Fruit fly (Drosophila melanogaster) whole organism, embryonic: ENCODE results near the gene Nse1.

Experiments used
- Adf1 ChIP-seq: fragments of 200-800 bp; sonication (Bioruptor generic); IDR thresholded peaks from 2 replicates; pipeline ENCODE4 v1.3.6; 2022; ENCODE audit warnings: missing biosample characterization, missing genetic modification characterization
- Bgb ChIP-seq: fragments of 200-800 bp; sonication (Bioruptor generic); IDR thresholded peaks from 2 replicates; pipeline ENCODE4 v1.3.6; 2022; ENCODE audit warnings: missing biosample characterization, missing genetic modification characterization; ENCODE audit not compliant: partially characterized antibody
- CG11456 ChIP-seq: fragments of 200-800 bp; sonication (Bioruptor generic); IDR thresholded peaks from 3 replicates; pipeline ENCODE4 v1.3.6; 2022; ENCODE audit warnings: missing biosample characterization, missing genetic modification characterization
- CG13287 ChIP-seq: fragments of 200-800 bp; sonication (Bioruptor generic); IDR thresholded peaks from 2 replicates; pipeline ENCODE4 v1.3.6; 2022; ENCODE audit warnings: missing biosample characterization, missing genetic modification characterization; ENCODE audit not compliant: partially characterized antibody
- CG13624 ChIP-seq: fragments of 200-800 bp; sonication (Bioruptor generic); optimal IDR thresholded peaks from 2 replicates; lab custom pipeline; 2016; ENCODE audit warnings: missing biosample characterization, missing genetic modification characterization
- CG14441 ChIP-seq: fragments of 200-800 bp; sonication (Bioruptor generic); IDR thresholded peaks from 2 replicates; pipeline ENCODE4 v1.3.6; 2022; ENCODE audit warnings: missing biosample characterization, missing genetic modification characterization
- CG1647 ChIP-seq: fragments of 200-800 bp; sonication (Bioruptor generic); optimal IDR thresholded peaks from 3 replicates; lab custom pipeline; 2016; ENCODE audit warnings: missing biosample characterization, missing genetic modification characterization
- CG16813 ChIP-seq: fragments of 200-800 bp; sonication (Bioruptor generic); IDR thresholded peaks from 3 replicates; pipeline ENCODE4 v1.3.6; 2022; ENCODE audit warnings: missing biosample characterization, missing genetic modification characterization; ENCODE audit not compliant: partially characterized antibody
- CG17361 ChIP-seq: fragments of 200-800 bp; sonication (Bioruptor generic); IDR thresholded peaks from 3 replicates; pipeline ENCODE4 v1.3.6; 2022; ENCODE audit warnings: missing biosample characterization, missing genetic modification characterization
- CG17912 ChIP-seq: fragments of 200-800 bp; sonication (Bioruptor generic); optimal IDR thresholded peaks from 2 replicates; lab custom pipeline; 2018; ENCODE audit warnings: missing biosample characterization, mild to moderate bottlenecking, missing genetic modification characterization
- CG18262 ChIP-seq: fragments of 200-800 bp; optimal IDR thresholded peaks from 3 replicates; lab custom pipeline; 2019; ENCODE audit warnings: missing biosample characterization, mild to moderate bottlenecking, missing genetic modification characterization, moderate library complexity
- CG18476 ChIP-seq: fragments of 200-800 bp; sonication (Bioruptor generic); optimal IDR thresholded peaks from 2 replicates; lab custom pipeline; 2016; ENCODE audit warnings: missing biosample characterization, mild to moderate bottlenecking, missing genetic modification characterization
- CG18619 ChIP-seq: fragments of 200-800 bp; sonication (Bioruptor generic); optimal IDR thresholded peaks from 3 replicates; lab custom pipeline; 2017; ENCODE audit warnings: missing biosample characterization, mild to moderate bottlenecking, missing genetic modification characterization
- CG3163 ChIP-seq: fragments of 200-800 bp; sonication (Bioruptor generic); optimal IDR thresholded peaks from 3 replicates; lab custom pipeline; 2016; ENCODE audit warnings: missing biosample characterization, missing genetic modification characterization
- CG34224 ChIP-seq: fragments of 200-800 bp; sonication (Bioruptor generic); IDR thresholded peaks from 3 replicates; pipeline ENCODE4 v1.3.6; 2022; ENCODE audit warnings: missing biosample characterization, missing genetic modification characterization; ENCODE audit not compliant: partially characterized antibody
- CG43689 ChIP-seq: fragments of 200-800 bp; sonication (Bioruptor generic); IDR thresholded peaks from 2 replicates; pipeline ENCODE4 v1.3.6; 2022; ENCODE audit warnings: missing biosample characterization, missing genetic modification characterization
- CG6791 ChIP-seq: fragments of 200-800 bp; sonication (Bioruptor generic); IDR thresholded peaks from 3 replicates; pipeline ENCODE4 v1.3.6; 2022; ENCODE audit warnings: missing biosample characterization, missing genetic modification characterization; ENCODE audit not compliant: partially characterized antibody
- CG7963 ChIP-seq: fragments of 200-800 bp; sonication (Bioruptor generic); IDR thresholded peaks from 3 replicates; pipeline ENCODE4 v1.3.6; 2022; ENCODE audit warnings: missing biosample characterization, missing genetic modification characterization; ENCODE audit not compliant: partially characterized antibody
- CG8290 ChIP-seq, 3 experiments: fragments of 200-800 bp; sonication (Bioruptor generic); optimal IDR thresholded peaks; 2 replicates each; lab custom pipeline; 2016 to 2019; ENCODE audit warnings: missing biosample characterization in 3 of 3, missing genetic modification characterization in 3 of 3, mild to moderate bottlenecking in 2 of 3, moderate library complexity in 1 of 3
- D19B ChIP-seq: fragments of 200-800 bp; sonication (Bioruptor generic); optimal IDR thresholded peaks from 2 replicates; lab custom pipeline; 2017; ENCODE audit warnings: missing biosample characterization, mild to moderate bottlenecking, missing genetic modification characterization
- Dek ChIP-seq: fragments of 200-800 bp; sonication (Bioruptor generic); optimal IDR thresholded peaks from 3 replicates; lab custom pipeline; 2019; ENCODE audit warnings: missing biosample characterization, mild to moderate bottlenecking, missing genetic modification characterization, moderate library complexity
- HLH4C ChIP-seq: fragments of 200-800 bp; sonication (Bioruptor generic); IDR thresholded peaks from 3 replicates; pipeline ENCODE4 v1.3.6; 2022; ENCODE audit warnings: missing biosample characterization, missing genetic modification characterization; ENCODE audit not compliant: partially characterized antibody
- MBD-R2 ChIP-seq: fragments of 200-800 bp; sonication (Bioruptor generic); IDR thresholded peaks from 2 replicates; pipeline ENCODE4 v1.3.6; 2022; ENCODE audit warnings: missing biosample characterization, missing genetic modification characterization
- Pdp1 ChIP-seq, 2 experiments: fragments of 200-800 bp; sonication (Bioruptor generic); optimal IDR thresholded peaks; 3 replicates each; lab custom pipeline; 2016; ENCODE audit warnings: missing biosample characterization in 2 of 2, missing genetic modification characterization in 2 of 2, mild to moderate bottlenecking in 1 of 2, moderate library complexity in 1 of 2
- Scr ChIP-seq: fragments of 200-800 bp; sonication (Bioruptor generic); IDR thresholded peaks from 2 replicates; pipeline ENCODE4 v1.3.6; 2022; ENCODE audit warnings: missing biosample characterization, missing genetic modification characterization; ENCODE audit not compliant: partially characterized antibody
- Spps ChIP-seq: fragments of 200-800 bp; sonication (Bioruptor generic); optimal IDR thresholded peaks from 2 replicates; lab custom pipeline; 2018; ENCODE audit warnings: missing biosample characterization, mild to moderate bottlenecking, missing genetic modification characterization
- bbx ChIP-seq: fragments of 200-800 bp; sonication (Bioruptor generic); IDR thresholded peaks from 2 replicates; pipeline ENCODE4 v1.3.6; 2022; ENCODE audit warnings: missing biosample characterization, missing genetic modification characterization; ENCODE audit not compliant: partially characterized antibody
- cad ChIP-seq: fragments of >200 bp; optimal IDR thresholded peaks from 2 replicates; lab custom pipeline; 2017; ENCODE audit warnings: missing biosample characterization, missing genetic modification characterization
- chinmo ChIP-seq: fragments of 200-800 bp; sonication (Bioruptor generic); IDR thresholded peaks from 4 replicates; pipeline ENCODE4 v1.3.6; 2022; ENCODE audit warnings: missing biosample characterization, missing genetic modification characterization; ENCODE audit not compliant: partially characterized antibody
- danr ChIP-seq: fragments of 200-800 bp; sonication (Bioruptor generic); IDR thresholded peaks from 2 replicates; pipeline ENCODE4 v1.3.6; 2022; ENCODE audit warnings: missing biosample characterization, missing genetic modification characterization
- emc ChIP-seq: fragments of 200-800 bp; sonication (Bioruptor generic); optimal IDR thresholded peaks from 2 replicates; lab custom pipeline; 2016; ENCODE audit warnings: missing biosample characterization, missing genetic modification characterization
- esg ChIP-seq: fragments of 200-800 bp; sonication (Bioruptor generic); conservative IDR thresholded peaks from 2 replicates; pipeline ENCODE4 v1.3.6; 2022; ENCODE audit warnings: missing biosample characterization, missing genetic modification characterization
- exex ChIP-seq: fragments of 200-800 bp; sonication (Bioruptor generic); optimal IDR thresholded peaks from 4 replicates; lab custom pipeline; 2018; ENCODE audit warnings: missing biosample characterization, mild to moderate bottlenecking, missing genetic modification characterization, moderate library complexity
- fru ChIP-seq: fragments of >200 bp; optimal IDR thresholded peaks from 2 replicates; lab custom pipeline; 2017
- hb ChIP-seq: fragments of 200-800 bp; sonication (Bioruptor generic); IDR thresholded peaks from 3 replicates; pipeline ENCODE4 v1.3.6; 2022; ENCODE audit warnings: missing biosample characterization, missing genetic modification characterization; ENCODE audit not compliant: partially characterized antibody
- hbn ChIP-seq: fragments of 200-800 bp; sonication (Bioruptor generic); IDR thresholded peaks from 2 replicates; pipeline ENCODE4 v1.3.6; 2022; ENCODE audit warnings: missing biosample characterization, missing genetic modification characterization; ENCODE audit not compliant: partially characterized antibody
- kni ChIP-seq: fragments of 200-800 bp; sonication (Bioruptor generic); optimal IDR thresholded peaks from 3 replicates; lab custom pipeline; 2017; ENCODE audit warnings: mild to moderate bottlenecking, missing biosample characterization, missing genetic modification reagents, missing genetic modification characterization
- mld ChIP-seq: fragments of 200-800 bp; sonication (Bioruptor generic); IDR thresholded peaks from 3 replicates; pipeline ENCODE4 v1.3.6; 2022; ENCODE audit warnings: missing biosample characterization, missing genetic modification characterization; ENCODE audit not compliant: partially characterized antibody
- pan ChIP-seq, 4 experiments: fragments of >200 bp in 3 of 4; fragments of 200-800 bp in 1 of 4; sonication (Bioruptor generic) in 1 of 4; optimal IDR thresholded peaks in 3 of 4; IDR thresholded peaks in 1 of 4; 2 replicates each; pipeline versions ENCODE4 v1.3.6 to Lab custom; 2017 to 2022; ENCODE audit warnings: missing biosample characterization in 2 of 4, missing genetic modification characterization in 2 of 4, mixed read lengths in 1 of 4
- psq ChIP-seq: fragments of 200-800 bp; sonication (Bioruptor generic); optimal IDR thresholded peaks from 2 replicates; lab custom pipeline; 2017; ENCODE audit warnings: missing biosample characterization, missing genetic modification characterization
- repo ChIP-seq: fragments of 200-800 bp; sonication (Bioruptor generic); optimal IDR thresholded peaks from 2 replicates; lab custom pipeline; 2016; ENCODE audit warnings: missing biosample characterization, missing genetic modification characterization
- sd ChIP-seq: fragments of 200-800 bp; sonication (Bioruptor generic); optimal IDR thresholded peaks from 3 replicates; lab custom pipeline; 2018; ENCODE audit warnings: missing biosample characterization, mild to moderate bottlenecking, missing genetic modification characterization, moderate library complexity
- sna ChIP-seq: fragments of 200-800 bp; sonication (Bioruptor generic); IDR thresholded peaks from 2 replicates; pipeline ENCODE4 v1.3.6; 2022; ENCODE audit warnings: missing biosample characterization, missing genetic modification characterization; ENCODE audit not compliant: partially characterized antibody
- tna ChIP-seq: fragments of 200-800 bp; sonication (Bioruptor generic); IDR thresholded peaks from 2 replicates; pipeline ENCODE4 v1.3.6; 2022; ENCODE audit warnings: missing biosample characterization, missing genetic modification characterization; ENCODE audit not compliant: partially characterized antibody
- zen2 ChIP-seq: fragments of 200-800 bp; sonication (Bioruptor generic); IDR thresholded peaks from 3 replicates; pipeline ENCODE4 v1.3.6; 2022; ENCODE audit warnings: missing biosample characterization, missing genetic modification characterization; ENCODE audit not compliant: partially characterized antibody

Gene Nse1

DNA sequence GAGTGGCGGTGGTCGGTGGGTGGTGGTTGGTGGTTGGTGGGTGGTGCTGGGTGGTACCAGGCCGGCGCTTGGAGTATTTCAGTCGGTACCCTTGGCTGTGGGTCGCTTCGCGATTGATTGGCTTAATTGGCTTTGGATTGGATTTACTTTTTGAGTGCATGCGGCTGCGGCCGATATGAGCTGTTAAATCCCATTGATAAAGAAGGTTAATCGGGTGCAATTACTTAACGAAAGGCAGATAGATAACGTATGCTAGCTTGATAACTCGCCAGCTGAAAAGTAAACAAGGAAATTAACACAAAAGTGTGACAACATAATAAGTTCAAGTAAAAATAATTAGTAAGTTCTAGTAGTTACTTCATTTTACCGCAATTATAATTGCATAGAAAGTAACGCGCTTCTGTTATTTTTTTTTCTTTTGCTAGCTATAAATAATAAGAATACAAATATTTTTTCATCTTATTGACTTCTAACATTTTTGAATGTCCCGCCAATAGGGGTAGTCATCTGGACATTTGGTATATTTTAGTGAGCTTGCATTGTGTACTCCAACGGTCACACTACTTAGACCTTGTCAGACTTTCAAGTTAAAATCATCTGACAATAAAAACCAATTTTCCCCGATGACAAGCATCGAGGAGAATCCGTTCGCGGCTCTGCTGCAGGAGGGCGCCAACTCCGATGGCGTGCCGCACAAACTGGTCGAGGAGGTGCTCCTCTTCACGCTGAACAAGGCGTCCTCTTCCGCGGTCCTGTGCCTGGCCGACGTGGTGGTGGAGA lies 19.3 kb downstream of the Nse1 start, which contains the start of the genes CG31636 and Ube4A (continued):
- TF ChIP-seq CG11456 (no peak), danr (GFP tag; lab: Robert Waterston, UW) (no peak), CG1647 (GFP tag; lab: Kevin White, UChicago) (no peak), CG43689 (GFP tag; lab: Robert Waterston, UW) (no peak), CG18262 (tag; lab: Kevin White, UChicago) (no peak), CG14441 (GFP tag; lab: Robert Waterston, UW) (no peak), psq (no peak), CG13287 (GFP tag; lab: Robert Waterston, UW) (0 out of 2 replicates have a peak, but pooled peaks have one; percentile 19), fru (lab: Kevin White, UChicago) (no peak), cad (no peak)

DNA sequence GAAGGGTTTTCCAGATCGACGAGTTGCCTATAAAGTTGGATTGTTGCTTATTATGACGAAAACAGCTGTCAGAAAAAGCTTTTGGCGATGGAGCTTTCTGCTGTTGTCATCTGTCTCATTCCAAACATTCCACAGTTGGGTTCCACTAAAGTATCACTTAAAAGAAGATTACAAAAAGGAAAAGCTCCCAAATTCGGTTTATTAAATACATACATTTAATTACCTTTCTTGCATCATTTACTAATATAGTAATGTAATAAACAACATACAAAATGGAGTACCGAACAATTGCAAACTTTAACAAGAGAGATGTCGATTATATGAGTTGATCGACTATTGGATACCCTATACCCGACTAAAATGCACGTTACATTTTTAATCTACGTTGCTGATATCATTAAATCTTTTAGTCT lies 21.2 kb downstream of the Nse1 start, which contains the start of gene CG31633:
Gene CG31633 (minus strand): TSS at position 58 of the 413 bp plus-strand sequence.
- TF ChIP-seq Adf1 (GFP tag; lab: Robert Waterston, UW) = no peak
- peak in 1 of 2 experiments; percentile 48 for TF ChIP-seq Pdp1 (GFP tag; optimal IDR thresholded peaks at IDR 0.05; lab: Kevin White, UChicago)
- TF ChIP-seq CG17361 (GFP tag; lab: Robert Waterston, UW) = no peak
- peak; percentile 80; the same call in 1 of the 4 replicates for TF ChIP-seq chinmo (GFP tag; lab: Robert Waterston, UW)
- TF ChIP-seq tna (GFP tag; lab: Robert Waterston, UW) = peak; percentile 95
- no peak for TF ChIP-seq pan (optimal IDR thresholded peaks at IDR 0.05; lab: Kevin White, UChicago)
- TF ChIP-seq pan (GFP tag; optimal IDR thresholded peaks at IDR 0.05 in 1 of 2, IDR thresholded peaks at IDR 0.05 in 1 of 2) = no peak
- peak; percentile 54; the same call in 1 of the 2 replicates for TF ChIP-seq MBD-R2
- TF ChIP-seq Dek (tag; lab: Kevin White, UChicago) = no peak
- peak; percentile 42 for TF ChIP-seq CG8290 (GFP tag; optimal IDR thresholded peaks at IDR 0.05; lab: Kevin White, UChicago)
- no peak for TF ChIP-seq CG8290 (tag; optimal IDR thresholded peaks at IDR 0.05; lab: Kevin White, UChicago)
- peak; percentile 73 for TF ChIP-seq Bgb (GFP tag; lab: Robert Waterston, UW)
- TF ChIP-seq sna = peak; percentile 78; the same call in 1 of the 2 replicates
- no peak for TF ChIP-seq CG17912 (GFP tag; lab: Kevin White, UChicago)
- no peak for TF ChIP-seq CG18619 (GFP tag; lab: Kevin White, UChicago)
- TF ChIP-seq bbx (GFP tag; lab: Robert Waterston, UW) = peak; percentile 70
- peak; percentile 61 for TF ChIP-seq exex (tag; lab: Kevin White, UChicago)
- TF ChIP-seq hb (GFP tag; lab: Robert Waterston, UW) = peak; percentile 85
- TF ChIP-seq kni = no peak
- TF ChIP-seq CG7963 (GFP tag; lab: Robert Waterston, UW) = peak; percentile 82
- TF ChIP-seq zen2 (GFP tag; lab: Robert Waterston, UW) = peak; percentile 53; the same call in 2 of the 3 replicates
- TF ChIP-seq D19B (GFP tag; lab: Kevin White, UChicago) = peak; percentile 77
- peak; percentile 72; the same call in 2 of the 3 replicates for TF ChIP-seq CG6791
- peak; percentile 77 for TF ChIP-seq mld
- peak; percentile 75 for TF ChIP-seq Scr (GFP tag; lab: Robert Waterston, UW)
- peak; percentile 56; the same call in 1 of the 2 replicates for TF ChIP-seq hbn (GFP tag; lab: Robert Waterston, UW)
- TF ChIP-seq sd (tag; lab: Kevin White, UChicago) = peak; percentile 89
- TF ChIP-seq CG18476 = no peak
- peak; percentile 91 for TF ChIP-seq CG34224 (GFP tag; lab: Robert Waterston, UW)
- TF ChIP-seq Spps (tag; lab: Kevin White, UChicago) = no peak
- TF ChIP-seq repo (GFP tag; lab: Kevin White, UChicago) = no peak
- TF ChIP-seq emc (GFP tag; lab: Kevin White, UChicago) = no peak
- TF ChIP-seq HLH4C (GFP tag; lab: Robert Waterston, UW) = peak; percentile 94
- TF ChIP-seq CG16813 (GFP tag; lab: Robert Waterston, UW) = peak; percentile 70
- no peak for TF ChIP-seq CG3163 (GFP tag; lab: Kevin White, UChicago)
- TF ChIP-seq CG13624 = no peak
- no peak for TF ChIP-seq esg (GFP tag; lab: Robert Waterston, UW)
